Fruit fly (Drosophila melanogaster): ENCODE measurements around the gene Jon65Aiv.

The Jon65Aiv gene

DNA sequence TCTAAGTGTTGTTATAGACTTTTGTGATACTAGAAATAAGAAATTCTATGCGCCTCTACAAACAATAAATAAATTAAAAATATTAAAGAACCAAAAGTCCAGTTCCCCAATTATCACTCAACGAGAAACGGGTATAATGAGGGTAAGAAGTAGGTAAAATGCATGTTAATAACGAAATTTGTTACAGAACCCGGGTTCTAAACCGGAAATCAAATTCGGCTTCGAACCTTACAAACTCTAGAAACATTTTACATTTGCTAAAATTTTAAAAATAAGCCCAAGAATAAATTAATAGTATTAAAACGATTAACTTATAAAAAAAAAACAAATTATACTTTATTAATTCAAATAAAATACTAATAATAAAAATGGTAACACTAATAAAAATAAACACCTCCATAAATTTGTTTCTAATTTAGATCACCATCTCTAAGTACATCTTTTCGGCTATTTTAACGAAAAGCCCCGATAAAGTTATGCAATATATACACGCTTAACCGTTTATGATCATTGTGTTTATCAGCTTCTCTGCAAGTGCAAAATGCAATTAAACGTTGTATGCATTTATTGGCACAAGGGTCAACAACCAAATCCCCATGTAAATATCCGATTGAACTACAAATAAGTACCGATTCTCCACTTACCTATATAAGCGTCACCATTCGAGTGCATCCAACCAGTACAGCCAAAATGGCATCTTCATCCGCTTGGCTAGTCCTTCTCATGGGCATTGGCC lies 32.7 kb downstream of the Jon65Aiv start, which contains the start of gene CG6602 (continued):
- TF ChIP-seq CG18599 (GFP tag; optimal IDR thresholded peaks at IDR 0.05) (peak; percentile 76), CG31388 (GFP tag; optimal IDR thresholded peaks at IDR 0.05) (no peak), sisA (GFP tag; IDR thresholded peaks at IDR 0.05) (peak; percentile 56; the same call in 1 of the 2 replicates), psq (GFP tag; optimal IDR thresholded peaks at IDR 0.05) (no peak), Hsf (GFP tag; optimal IDR thresholded peaks at IDR 0.05) (peak; percentile 60), CG10543 (GFP tag; optimal IDR thresholded peaks at IDR 0.05) (peak; percentile 35), ken (GFP tag; IDR thresholded peaks at IDR 0.05) (peak; percentile 84), insv (GFP tag; optimal IDR thresholded peaks at IDR 0.05) (peak in 1 of 2 experiments; percentile 28), NC2α (GFP tag; optimal IDR thresholded peaks at IDR 0.05) (no peak), CG14860 (GFP tag; IDR thresholded peaks at IDR 0.05; ENCODE audit: partially characterized antibody) (no peak), CG4730 (GFP tag; IDR thresholded peaks at IDR 0.05) (peak; percentile 45), CkIIα-i1 (GFP tag; IDR thresholded peaks at IDR 0.05) (peak; percentile 4; the same call in 1 of the 2 replicates), CG11723 (GFP tag; optimal IDR thresholded peaks at IDR 0.05) (peak; percentile 42), onecut (GFP tag; IDR thresholded peaks at IDR 0.05) (peak; percentile 66), dysf (GFP tag; IDR thresholded peaks at IDR 0.05) (peak; percentile 76; the same call in 2 of the 3 replicates), mam (GFP tag; optimal IDR thresholded peaks at IDR 0.05) (peak; percentile 52), schlank (tag; optimal IDR thresholded peaks at IDR 0.05) (peak; percentile 49), Hmr (GFP tag; optimal IDR thresholded peaks at IDR 0.05) (peak; percentile 82), B-H2 (GFP tag; optimal IDR thresholded peaks at IDR 0.05) (peak; percentile 68), kni (GFP tag; optimal IDR thresholded peaks at IDR 0.05) (peak; percentile 43), NC2β (GFP tag; optimal IDR thresholded peaks at IDR 0.05) (peak; percentile 53), H2.0 (GFP tag; IDR thresholded peaks at IDR 0.05) (peak; percentile 60), CG6765 (GFP tag; optimal IDR thresholded peaks at IDR 0.05) (peak; percentile 80), Drgx (GFP tag; IDR thresholded peaks at IDR 0.05) (no peak), inv (GFP tag; IDR thresholded peaks at IDR 0.05; ENCODE audit: partially characterized antibody) (no peak), croc (GFP tag; conservative IDR thresholded peaks at IDR 0.05) (peak; percentile 30; the same call in 2 of the 3 replicates), HHEX (GFP tag; optimal IDR thresholded peaks at IDR 0.05) (peak; percentile 85), CG15073 (GFP tag; optimal IDR thresholded peaks at IDR 0.05) (no peak), zen2 (GFP tag; IDR thresholded peaks at IDR 0.05; ENCODE audit: partially characterized antibody) (no peak), z (GFP tag; IDR thresholded peaks at IDR 0.05) (no peak), ab (GFP tag; optimal IDR thresholded peaks at IDR 0.05) (no peak), twi (tag; optimal IDR thresholded peaks at IDR 0.05) (no peak), Dad (GFP tag; optimal IDR thresholded peaks at IDR 0.05) (peak; percentile 32), CG12299 (tag; optimal IDR thresholded peaks at IDR 0.05) (no peak), disco-r (GFP tag; optimal IDR thresholded peaks at IDR 0.05) (peak; percentile 40), ci (GFP tag; IDR thresholded peaks at IDR 0.05) (peak; percentile 94), cato (GFP tag; optimal IDR thresholded peaks at IDR 0.05; ENCODE audit: borderline replicate concordance) (peak; percentile 30), CG4707 (GFP tag; optimal IDR thresholded peaks at IDR 0.05) (peak; percentile 28), pum (GFP tag; optimal IDR thresholded peaks at IDR 0.05) (no peak), danr (GFP tag; IDR thresholded peaks at IDR 0.05) (peak; percentile 38; the same call in 1 of the 2 replicates), repo (GFP tag; optimal IDR thresholded peaks at IDR 0.05) (peak; percentile 42), Nf-YA (GFP tag; IDR thresholded peaks at IDR 0.05) (peak; percentile 47; the same call in 1 of the 2 replicates), Dfd (GFP tag; optimal IDR thresholded peaks at IDR 0.05) (no peak), CG10267 (tag; optimal IDR thresholded peaks at IDR 0.05) (peak; percentile 55), CG12744 (GFP tag; optimal IDR thresholded peaks at IDR 0.05) (peak; percentile 5), Mad (GFP tag; optimal IDR thresholded peaks at IDR 0.05) (peak; percentile 53), chif (GFP tag; optimal IDR thresholded peaks at IDR 0.05) (peak; percentile 10 to 51), Myb (GFP tag; optimal IDR thresholded peaks at IDR 0.05) (peak; percentile 8), Rfx (GFP tag; IDR thresholded peaks at IDR 0.05) (peak; percentile 89), Atf6 (GFP tag; IDR thresholded peaks at IDR 0.05) (peak; percentile 17; the same call in 1 of the 2 replicates)
